Comparison of ENCODE assay signal across 1 fruit fly cellular context in genomic region chr3L:6054803-6055202, dm6.
A peak's percentile ranks its signal among the peaks of the same experiment; 100 is the strongest.
TF ChIP-seq lines count a peak whose summit lies in the region.

TSS of gene tant (plus strand) at chr3L:6055136.

TF ChIP-seq in whole organism, embryonic, 481 proteins besides CTCF, POLR2A, EP300 and RAD21 (continued from another document):
- peak; percentile 79 for TF ChIP-seq mld (GFP tag; IDR thresholded peaks at IDR 0.05; lab: Robert Waterston, UW; ENCODE audit: partially characterized antibody)
- TF ChIP-seq Ets65A (GFP tag; lab: Kevin White, UChicago), result peak; percentile 96
- peak; percentile 84 for TF ChIP-seq CG2129 (GFP tag; IDR thresholded peaks at IDR 0.05; lab: Robert Waterston, UW; ENCODE audit: partially characterized antibody)
- TF ChIP-seq gem (tag; optimal IDR thresholded peaks at IDR 0.05; lab: Kevin White, UChicago), result peak; percentile 13
- peak; percentile 24 for TF ChIP-seq CG12391 (tag; optimal IDR thresholded peaks at IDR 0.05; lab: Kevin White, UChicago)
- peak; percentile 94 for TF ChIP-seq CG3995 (GFP tag; optimal IDR thresholded peaks at IDR 0.05; lab: Kevin White, UChicago)
- no peak for TF ChIP-seq sob (GFP tag; IDR thresholded peaks at IDR 0.05; lab: Robert Waterston, UW)
